Fruit fly (Drosophila melanogaster): ENCODE results near the gene CG11035.

dm6 chr3R:8037896-8038295 is 5.1 kb upstream of the CG11035 start:
- TF ChIP-seq pan (optimal IDR thresholded peaks at IDR 0.05) (no peak), EcR (GFP tag; optimal IDR thresholded peaks at IDR 0.05) (no peak), usp (GFP tag; optimal IDR thresholded peaks at IDR 0.05) (no peak)
